Fruit fly (Drosophila melanogaster) S2 (cell line): Measurements from ENCODE around the gene Ilp7.

ENCODE experiments used
- CG8478 ChIP-seq: fragments of >200 bp; optimal IDR thresholded peaks from 2 replicates; lab custom pipeline; 2018
- CTCF ChIP-seq, 2 experiments: fragments of >200 bp; optimal IDR thresholded peaks; 2 replicates each; lab custom pipeline; 2018

The Ilp7 gene

DNA sequence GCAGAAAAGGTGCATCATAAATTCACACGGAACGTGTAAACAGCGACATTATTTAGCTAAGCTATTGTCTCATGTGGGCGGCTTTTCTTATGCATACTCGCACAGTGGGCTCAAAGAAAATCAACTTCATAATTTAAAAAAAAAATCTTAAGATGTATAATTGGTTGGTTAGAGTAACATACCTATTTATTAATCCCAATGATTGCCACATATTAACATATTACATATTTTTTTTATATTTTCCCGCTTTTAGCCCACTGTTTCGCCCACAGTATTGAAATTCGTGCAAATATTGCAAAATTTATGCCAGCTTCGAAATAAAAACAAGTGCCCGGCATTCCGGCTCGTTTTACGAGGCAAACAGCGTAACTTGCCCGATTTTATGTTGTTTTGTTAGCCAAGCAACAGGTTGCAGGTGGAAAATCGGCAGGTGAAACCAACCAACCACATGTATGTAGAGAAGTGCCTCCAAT is at the start of gene Ilp7:
Gene Ilp7, plus strand, starts transcription at position 423 of the 473 bp plus-strand sequence.
- no peak for TF ChIP-seq CG8478 (lab: Kevin White, UChicago)
- TF ChIP-seq CTCF (optimal IDR thresholded peaks at IDR 0.05; lab: Kevin White, UChicago): no peak

DNA sequence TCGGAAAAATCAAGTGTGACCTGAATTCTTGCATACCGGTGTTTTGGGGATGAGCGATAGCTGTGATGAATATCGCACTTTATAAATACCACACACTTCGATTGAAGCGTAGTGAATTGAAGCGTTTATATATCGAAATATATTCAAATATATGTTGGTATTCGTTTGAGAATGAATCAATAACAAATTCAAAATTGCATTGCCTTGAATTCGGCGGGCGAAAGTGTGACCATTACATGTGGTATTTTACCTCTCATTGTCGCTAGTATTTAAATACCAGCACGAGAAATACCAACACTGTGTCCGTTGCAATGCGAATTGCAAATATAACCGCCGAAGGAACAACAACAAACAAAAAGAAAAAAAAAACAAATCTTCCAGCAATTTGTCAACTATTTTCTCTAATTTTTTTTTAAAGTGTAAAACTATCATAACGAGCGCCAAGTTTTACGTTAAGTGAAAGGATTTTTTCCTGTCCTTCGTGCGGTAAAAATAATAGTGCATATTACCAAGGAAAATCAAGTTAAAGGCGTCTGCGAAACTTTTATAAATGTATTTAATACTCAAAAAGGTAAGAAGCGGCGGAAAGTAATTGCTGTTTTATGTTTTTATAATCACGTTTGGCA is 4.2 kb downstream of the Ilp7 start, which contains the start of the genes Parg and Mnt:
Gene Parg, minus strand, starts transcription at position 34 of the 626 bp plus-strand sequence.
Gene Mnt, plus strand, starts transcription at position 333 of the 626 bp plus-strand sequence.
- TF ChIP-seq CTCF (optimal IDR thresholded peaks at IDR 0.05; lab: Kevin White, UChicago) (no peak), CG8478 (lab: Kevin White, UChicago) (peak; percentile 17)

DNA sequence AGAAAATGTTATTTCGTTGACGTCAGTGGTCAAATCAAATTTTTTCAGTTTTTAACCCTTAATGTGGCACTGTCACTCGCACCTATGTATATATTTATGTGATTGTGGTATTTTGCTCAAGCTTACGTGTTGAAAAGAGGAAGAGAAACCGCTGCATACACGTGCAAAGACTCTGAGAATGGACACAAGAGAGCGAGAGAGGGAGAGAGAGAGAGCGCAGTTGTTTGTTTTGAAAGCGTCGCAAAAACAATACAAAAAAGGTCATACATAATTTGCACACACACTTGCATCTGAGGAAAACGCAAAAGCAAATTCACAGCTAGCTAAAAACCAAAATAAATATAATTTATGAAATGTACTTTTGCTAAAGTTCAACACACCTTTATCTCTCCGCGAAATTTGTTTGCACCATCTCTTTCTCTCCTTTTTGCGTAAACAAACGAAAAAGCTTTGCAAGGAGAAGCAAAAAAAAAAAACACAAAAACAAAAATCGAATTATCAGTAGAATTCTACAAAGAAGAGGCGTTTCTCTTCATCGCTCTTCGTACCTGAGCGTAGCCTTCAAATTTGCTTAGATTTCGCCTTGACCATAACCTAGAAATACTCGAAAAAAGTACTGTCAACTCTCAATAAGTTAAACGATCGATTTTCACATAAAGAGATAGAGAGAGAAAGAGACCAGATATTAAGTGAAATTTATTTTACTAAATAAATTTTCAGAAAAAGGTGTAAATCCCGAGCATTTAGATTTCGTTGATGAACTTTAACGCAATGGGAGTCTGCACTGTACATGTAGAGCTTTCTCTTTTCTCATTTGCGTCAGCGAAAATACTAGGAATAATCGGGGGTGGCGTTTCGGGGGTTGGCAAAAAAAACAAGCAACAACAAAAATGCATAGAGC is 4.9 kb downstream of the Ilp7 start:
- TF ChIP-seq CG8478 (lab: Kevin White, UChicago) (peak; percentile 55), CTCF (optimal IDR thresholded peaks at IDR 0.05; lab: Kevin White, UChicago) (no peak)

dm6 chrX:3673710-3674344 is 6.4 kb downstream of the Ilp7 start:
- TF ChIP-seq CTCF (optimal IDR thresholded peaks at IDR 0.05; lab: Kevin White, UChicago): no peak
- TF ChIP-seq CG8478 (lab: Kevin White, UChicago): no peak

- TF ChIP-seq CG8478 (lab: Kevin White, UChicago): no peak
- TF ChIP-seq CTCF (optimal IDR thresholded peaks at IDR 0.05; lab: Kevin White, UChicago): peak; percentile 77 to 79
Observed at dm6 chrX:3674829-3675228, 7.4 kb downstream of the Ilp7 start.

dm6 chrX:3675538-3675937 is 8.1 kb downstream of the Ilp7 start:
- TF ChIP-seq CG8478 (lab: Kevin White, UChicago) (no peak), CTCF (optimal IDR thresholded peaks at IDR 0.05; lab: Kevin White, UChicago) (no peak)

DNA sequence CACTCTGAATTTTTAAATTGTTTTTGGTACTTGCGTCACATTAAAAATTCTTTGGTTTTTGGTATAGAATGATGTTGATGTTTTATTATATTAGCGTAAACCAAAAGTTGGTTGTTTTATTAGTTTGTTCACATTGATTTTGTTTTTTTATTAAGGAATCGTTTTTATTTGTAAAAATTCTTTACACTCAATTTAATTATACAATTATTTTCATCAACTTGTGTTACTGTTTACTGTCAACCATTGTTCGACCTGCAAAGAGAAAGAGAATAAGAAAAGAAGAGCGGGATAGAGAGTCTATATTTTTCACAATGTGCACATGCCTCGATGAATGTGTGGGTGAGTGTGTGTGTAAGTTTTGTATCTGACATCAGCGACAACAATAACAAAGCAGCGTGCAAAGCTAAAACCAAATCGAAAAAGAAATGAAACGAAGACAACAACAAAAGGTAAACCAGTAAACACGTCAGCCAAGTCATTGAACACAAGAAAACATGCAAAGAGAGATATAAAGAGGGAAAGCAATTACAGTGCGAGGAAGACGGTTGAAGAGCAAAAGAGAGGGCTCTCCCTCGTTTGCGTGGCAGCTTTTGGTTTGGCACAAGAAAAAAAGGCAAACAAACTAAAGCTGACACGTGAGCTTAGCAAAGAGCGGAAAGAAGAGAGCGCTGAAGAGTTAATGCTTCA is 9.2 kb downstream of the Ilp7 start:
- TF ChIP-seq CG8478 (lab: Kevin White, UChicago) (no peak), CTCF (optimal IDR thresholded peaks at IDR 0.05; lab: Kevin White, UChicago) (no peak)

DNA sequence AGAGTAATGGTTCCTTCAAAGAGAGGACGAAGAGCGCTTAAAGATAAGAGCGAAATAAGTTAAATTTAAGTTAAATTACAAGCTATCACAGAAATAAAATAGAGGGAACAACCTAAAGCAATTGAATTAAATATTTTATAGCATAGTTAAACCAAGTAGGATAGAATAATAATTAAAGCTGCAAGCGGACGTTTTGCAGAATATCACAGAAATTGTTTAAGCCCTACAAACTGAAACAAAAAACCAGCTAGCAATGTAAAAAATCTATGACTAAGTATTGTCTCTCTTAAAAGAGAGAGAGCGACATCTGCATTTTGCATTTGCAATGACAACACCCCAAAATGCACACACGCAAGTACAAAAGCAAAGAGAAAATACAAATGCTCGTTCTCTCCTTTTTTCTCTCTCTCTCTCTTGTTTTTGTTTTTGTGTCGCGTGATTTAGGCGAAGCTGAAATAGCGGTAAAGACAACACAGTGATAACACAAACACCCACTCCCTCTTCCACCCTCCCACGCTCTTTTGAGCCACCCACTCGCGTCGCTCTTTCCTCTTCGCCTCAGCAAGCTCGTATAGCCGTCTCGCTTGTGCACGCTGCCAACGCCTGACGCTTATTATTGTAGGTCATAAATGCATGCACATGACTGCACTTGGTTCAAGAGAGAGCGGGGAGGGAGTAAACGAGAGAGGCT is 9.9 kb downstream of the Ilp7 start:
- TF ChIP-seq CG8478 (lab: Kevin White, UChicago): no peak
- no peak for TF ChIP-seq CTCF (optimal IDR thresholded peaks at IDR 0.05; lab: Kevin White, UChicago)

dm6 chrX:3677847-3678411 is 10.5 kb downstream of the Ilp7 start:
- TF ChIP-seq CTCF (optimal IDR thresholded peaks at IDR 0.05; lab: Kevin White, UChicago): no peak
- TF ChIP-seq CG8478 (lab: Kevin White, UChicago): no peak

dm6 chrX:3679921-3680702 is 12.7 kb downstream of the Ilp7 start:
- TF ChIP-seq CG8478 (lab: Kevin White, UChicago) (no peak), CTCF (optimal IDR thresholded peaks at IDR 0.05; lab: Kevin White, UChicago) (no peak)

DNA sequence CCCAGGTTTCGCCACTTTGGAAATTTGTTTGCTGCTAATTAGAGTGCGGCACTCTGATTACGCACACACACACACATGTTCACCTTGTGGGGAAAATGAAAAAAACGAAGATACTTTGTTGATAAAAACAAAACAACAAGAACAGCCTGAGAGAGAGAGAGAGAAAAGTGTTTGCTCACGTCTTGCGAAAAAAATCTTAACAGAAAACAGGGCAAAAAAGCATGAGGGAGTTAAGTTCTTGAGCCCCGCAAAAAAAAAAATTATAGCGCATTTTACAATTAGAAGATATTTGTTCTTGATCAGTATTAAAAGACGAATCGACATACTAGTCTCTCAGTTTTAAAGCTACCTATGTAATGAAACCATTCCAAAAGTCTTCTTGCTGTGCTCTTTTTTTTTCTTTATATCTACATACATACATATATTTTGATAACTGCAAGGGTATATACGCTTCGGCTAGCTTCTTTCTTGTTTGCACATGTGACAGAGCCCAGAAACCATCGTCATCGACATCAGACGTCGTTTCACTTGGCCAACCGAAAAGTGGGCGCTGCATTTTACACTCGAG is 13.4 kb downstream of the Ilp7 start:
- TF ChIP-seq CG8478 (lab: Kevin White, UChicago) (no peak), CTCF (optimal IDR thresholded peaks at IDR 0.05; lab: Kevin White, UChicago) (no peak)
